Fruit fly (Drosophila melanogaster) whole organism, embryonic: Measurements from ENCODE around the gene CG32712.

ENCODE experiments used
- Adf1 ChIP-seq: fragments of 200-800 bp; sonication (Bioruptor generic); IDR thresholded peaks from 2 replicates; pipeline ENCODE4 v1.3.6; 2022; ENCODE audit warnings: missing biosample characterization, missing genetic modification characterization
- Antp ChIP-seq: fragments of 200-800 bp; sonication (Bioruptor generic); optimal IDR thresholded peaks from 3 replicates; lab custom pipeline; 2016; ENCODE audit warnings: missing biosample characterization, missing genetic modification characterization
- Atf6 ChIP-seq: fragments of 200-800 bp; sonication (Bioruptor generic); IDR thresholded peaks from 2 replicates; pipeline ENCODE4 v1.3.6; 2022; ENCODE audit warnings: missing biosample characterization, missing genetic modification characterization
- Bgb ChIP-seq: fragments of 200-800 bp; sonication (Bioruptor generic); IDR thresholded peaks from 2 replicates; pipeline ENCODE4 v1.3.6; 2022; ENCODE audit warnings: missing biosample characterization, missing genetic modification characterization; ENCODE audit not compliant: partially characterized antibody
- Blimp-1 ChIP-seq: fragments of 200-800 bp; sonication (Bioruptor generic); optimal IDR thresholded peaks from 3 replicates; lab custom pipeline; 2018; ENCODE audit warnings: missing biosample characterization, missing genetic modification characterization, mild to moderate bottlenecking, moderate library complexity, missing genetic modification reagents
- CG10959 ChIP-seq: fragments of 200-800 bp; sonication (Bioruptor generic); IDR thresholded peaks from 2 replicates; pipeline ENCODE4 v1.3.6; 2022; ENCODE audit warnings: missing biosample characterization, missing genetic modification characterization
- CG11085 ChIP-seq: fragments of 200-800 bp; sonication (Bioruptor generic); IDR thresholded peaks from 2 replicates; pipeline ENCODE4 v1.3.6; 2022; ENCODE audit warnings: missing biosample characterization, missing genetic modification characterization
- CG12744 ChIP-seq: fragments of 200-800 bp; sonication (Bioruptor generic); optimal IDR thresholded peaks from 2 replicates; lab custom pipeline; 2016; ENCODE audit warnings: missing biosample characterization, missing genetic modification characterization
- CG13424 ChIP-seq: fragments of 200-800 bp; sonication (Bioruptor generic); optimal IDR thresholded peaks from 2 replicates; lab custom pipeline; 2019; ENCODE audit warnings: missing biosample characterization, mild to moderate bottlenecking, missing genetic modification characterization, moderate library complexity
- CG14965 ChIP-seq: fragments of 200-800 bp; sonication (Bioruptor generic); optimal IDR thresholded peaks from 2 replicates; lab custom pipeline; 2016; ENCODE audit warnings: missing biosample characterization, missing genetic modification characterization, borderline replicate concordance
- CG16815 ChIP-seq: fragments of 200-800 bp; sonication (Bioruptor generic); optimal IDR thresholded peaks from 3 replicates; lab custom pipeline; 2017; ENCODE audit warnings: missing biosample characterization, mild to moderate bottlenecking, missing genetic modification characterization
- CG17359 ChIP-seq: fragments of 200-800 bp; sonication (Bioruptor generic); optimal IDR thresholded peaks from 3 replicates; lab custom pipeline; 2018; ENCODE audit warnings: missing biosample characterization, mild to moderate bottlenecking, missing genetic modification characterization, moderate library complexity
- CG18262 ChIP-seq: fragments of 200-800 bp; optimal IDR thresholded peaks from 3 replicates; lab custom pipeline; 2019; ENCODE audit warnings: missing biosample characterization, mild to moderate bottlenecking, missing genetic modification characterization, moderate library complexity
- CG18476 ChIP-seq: fragments of 200-800 bp; sonication (Bioruptor generic); optimal IDR thresholded peaks from 2 replicates; lab custom pipeline; 2016; ENCODE audit warnings: missing biosample characterization, mild to moderate bottlenecking, missing genetic modification characterization
- CG2875 ChIP-seq: fragments of 200-800 bp; sonication (Bioruptor generic); optimal IDR thresholded peaks from 2 replicates; lab custom pipeline; 2017; ENCODE audit warnings: missing biosample characterization, mild to moderate bottlenecking, missing genetic modification characterization, missing genetic modification reagents
- CG3281 ChIP-seq: fragments of 200-800 bp; sonication (Bioruptor generic); optimal IDR thresholded peaks from 3 replicates; lab custom pipeline; 2017; ENCODE audit warnings: missing biosample characterization, mild to moderate bottlenecking, missing genetic modification characterization
- CG4730 ChIP-seq: fragments of 200-800 bp; sonication (Bioruptor generic); IDR thresholded peaks from 2 replicates; pipeline ENCODE4 v1.3.6; 2022; ENCODE audit warnings: missing biosample characterization, missing genetic modification characterization
- CG7372 ChIP-seq: fragments of 200-800 bp; sonication (Bioruptor generic); IDR thresholded peaks from 2 replicates; pipeline ENCODE4 v1.3.6; 2022; ENCODE audit warnings: missing biosample characterization, missing genetic modification characterization
- CG7786 ChIP-seq: fragments of 200-800 bp; sonication (Bioruptor generic); optimal IDR thresholded peaks from 2 replicates; lab custom pipeline; 2016; ENCODE audit warnings: missing biosample characterization, missing genetic modification characterization
- CG7839 ChIP-seq: fragments of 200-800 bp; sonication (Bioruptor generic); optimal IDR thresholded peaks from 3 replicates; lab custom pipeline; 2018; ENCODE audit warnings: missing biosample characterization, mild to moderate bottlenecking, missing genetic modification characterization, moderate library complexity
- CG7963 ChIP-seq: fragments of 200-800 bp; sonication (Bioruptor generic); IDR thresholded peaks from 3 replicates; pipeline ENCODE4 v1.3.6; 2022; ENCODE audit warnings: missing biosample characterization, missing genetic modification characterization; ENCODE audit not compliant: partially characterized antibody
- CG8290 ChIP-seq, 3 experiments: fragments of 200-800 bp; sonication (Bioruptor generic); optimal IDR thresholded peaks; 2 replicates each; lab custom pipeline; 2016 to 2019; ENCODE audit warnings: missing biosample characterization in 3 of 3, missing genetic modification characterization in 3 of 3, mild to moderate bottlenecking in 2 of 3, moderate library complexity in 1 of 3
- CG8478 ChIP-seq: fragments of >200 bp; optimal IDR thresholded peaks from 2 replicates; lab custom pipeline; 2018
- CG9876 ChIP-seq: fragments of 200-800 bp; sonication (Bioruptor generic); optimal IDR thresholded peaks from 2 replicates; lab custom pipeline; 2016; ENCODE audit warnings: missing biosample characterization, missing genetic modification characterization
- Dll ChIP-seq: fragments of 200-800 bp; sonication (Bioruptor generic); IDR thresholded peaks from 4 replicates; pipeline ENCODE4 v1.3.6; 2022; ENCODE audit warnings: missing biosample characterization, missing genetic modification characterization; ENCODE audit not compliant: partially characterized antibody
- Eip74EF ChIP-seq, 2 experiments: fragments of 200-800 bp in 1 of 2; fragments of >200 bp in 1 of 2; sonication (Bioruptor generic) in 1 of 2; optimal IDR thresholded peaks; 2 replicates each; lab custom pipeline; 2017 to 2019; ENCODE audit warnings: missing biosample characterization in 2 of 2, missing genetic modification characterization in 2 of 2, mild to moderate bottlenecking in 1 of 2, moderate library complexity in 1 of 2
- HLHmδ ChIP-seq: fragments of 200-800 bp; sonication (Bioruptor generic); optimal IDR thresholded peaks from 2 replicates; lab custom pipeline; 2018; ENCODE audit warnings: missing biosample characterization, mild to moderate bottlenecking, missing genetic modification characterization, moderate library complexity
- Lhr ChIP-seq: fragments of 200-800 bp; sonication (Bioruptor generic); optimal IDR thresholded peaks from 3 replicates; lab custom pipeline; 2017; ENCODE audit warnings: mild to moderate bottlenecking, missing biosample characterization, missing genetic modification reagents, missing genetic modification characterization
- Lpt ChIP-seq: fragments of >200 bp; optimal IDR thresholded peaks from 2 replicates; lab custom pipeline; 2018; ENCODE audit warnings: missing biosample characterization, missing genetic modification characterization
- Max ChIP-seq: fragments of 200-800 bp; sonication (Bioruptor generic); optimal IDR thresholded peaks from 2 replicates; lab custom pipeline; 2016; ENCODE audit warnings: missing biosample characterization, mild to moderate bottlenecking, missing genetic modification characterization
- NFAT ChIP-seq: fragments of 200-800 bp; sonication (Bioruptor generic); IDR thresholded peaks from 2 replicates; pipeline ENCODE4 v1.3.6; 2022; ENCODE audit warnings: missing biosample characterization, missing genetic modification characterization
- Sox102F ChIP-seq: fragments of 200-800 bp; sonication (Bioruptor generic); optimal IDR thresholded peaks from 2 replicates; lab custom pipeline; 2018; ENCODE audit warnings: missing biosample characterization, mild to moderate bottlenecking, missing genetic modification characterization, moderate library complexity
- Trl ChIP-seq, 3 experiments: fragments of >200 bp in 2 of 3; fragments of 200-800 bp in 1 of 3; sonication (Bioruptor generic) in 1 of 3; optimal IDR thresholded peaks; 2 replicates in 1 of 3; 3 replicates in 2 of 3; lab custom pipeline; 2016 to 2017; ENCODE audit warnings: missing biosample characterization in 1 of 3, missing genetic modification characterization in 1 of 3
- Xbp1 ChIP-seq: fragments of 200-800 bp; sonication (Bioruptor generic); optimal IDR thresholded peaks from 3 replicates; lab custom pipeline; 2016; ENCODE audit warnings: missing biosample characterization, mild to moderate bottlenecking, missing genetic modification characterization
- caup ChIP-seq: fragments of 200-800 bp; sonication (Bioruptor generic); optimal IDR thresholded peaks from 3 replicates; lab custom pipeline; 2017; ENCODE audit warnings: missing biosample characterization, mild to moderate bottlenecking, missing genetic modification characterization, moderate library complexity; ENCODE audit not compliant: severe bottlenecking
- crc ChIP-seq: fragments of 200-800 bp; sonication (Bioruptor generic); optimal IDR thresholded peaks from 2 replicates; lab custom pipeline; 2016; ENCODE audit warnings: missing biosample characterization, missing genetic modification characterization
- ftz-f1 ChIP-seq: fragments of 200-800 bp; sonication (Bioruptor generic); optimal IDR thresholded peaks from 2 replicates; lab custom pipeline; 2016; ENCODE audit warnings: missing biosample characterization, missing genetic modification characterization
- gfzf ChIP-seq: fragments of 200-800 bp; sonication (Bioruptor generic); optimal IDR thresholded peaks from 2 replicates; lab custom pipeline; 2016; ENCODE audit warnings: missing biosample characterization, mild to moderate bottlenecking, missing genetic modification characterization, moderate library complexity
- jumu ChIP-seq: fragments of 200-800 bp; sonication (Bioruptor generic); optimal IDR thresholded peaks from 3 replicates; lab custom pipeline; 2016; ENCODE audit warnings: missing biosample characterization, missing genetic modification characterization
- phol ChIP-seq: fragments of 200-800 bp; sonication (Bioruptor generic); optimal IDR thresholded peaks from 3 replicates; lab custom pipeline; 2018; ENCODE audit warnings: missing biosample characterization, mild to moderate bottlenecking, missing genetic modification characterization, moderate library complexity
- pros ChIP-seq: fragments of 200-800 bp; sonication (Bioruptor generic); optimal IDR thresholded peaks from 3 replicates; lab custom pipeline; 2019; ENCODE audit warnings: missing biosample characterization, mild to moderate bottlenecking, missing genetic modification characterization, moderate library complexity
- pum ChIP-seq: fragments of 200-800 bp; sonication (Bioruptor generic); optimal IDR thresholded peaks from 2 replicates; lab custom pipeline; 2016; ENCODE audit warnings: missing biosample characterization, missing genetic modification characterization
- run ChIP-seq: fragments of 200-800 bp; sonication (Bioruptor generic); optimal IDR thresholded peaks from 3 replicates; lab custom pipeline; 2018; ENCODE audit warnings: missing biosample characterization, mild to moderate bottlenecking, missing genetic modification characterization
- sens ChIP-seq: fragments of 200-800 bp; sonication (Bioruptor generic); peaks from one replicate; lab custom pipeline; 2016; ENCODE audit warnings: missing biosample characterization, missing genetic modification characterization
- sisA ChIP-seq: fragments of 200-800 bp; sonication (Bioruptor generic); IDR thresholded peaks from 2 replicates; pipeline ENCODE4 v1.3.6; 2022; ENCODE audit warnings: missing biosample characterization, missing genetic modification characterization
- slou ChIP-seq: fragments of 200-800 bp; sonication (Bioruptor generic); optimal IDR thresholded peaks from 3 replicates; lab custom pipeline; 2016; ENCODE audit warnings: missing biosample characterization, missing genetic modification characterization
- sug ChIP-seq: fragments of 200-800 bp; optimal IDR thresholded peaks from 2 replicates; lab custom pipeline; 2019; ENCODE audit warnings: missing biosample characterization, mild to moderate bottlenecking, missing genetic modification characterization, moderate library complexity
- tin ChIP-seq: fragments of 200-800 bp; sonication (Bioruptor generic); optimal IDR thresholded peaks from 3 replicates; lab custom pipeline; 2016; ENCODE audit warnings: missing biosample characterization, missing genetic modification characterization
- wdn ChIP-seq: fragments of 200-800 bp; sonication (Bioruptor generic); IDR thresholded peaks from 2 replicates; pipeline ENCODE4 v1.3.6; 2022; ENCODE audit warnings: missing biosample characterization, missing genetic modification characterization
- wor ChIP-seq: fragments of 200-800 bp; sonication (Bioruptor generic); IDR thresholded peaks from 2 replicates; pipeline ENCODE4 v1.3.6; 2022; ENCODE audit warnings: missing biosample characterization, missing genetic modification characterization

The CG32712 gene

dm6 chrX:8419534-8419933 is 14.1 kb downstream of the CG32712 start (continued):
- TF ChIP-seq Adf1 (GFP tag; lab: Robert Waterston, UW) (no peak), Antp (GFP tag; lab: Kevin White, UChicago) (no peak), NFAT (GFP tag; lab: Robert Waterston, UW) (no peak), CG12744 (GFP tag; lab: Kevin White, UChicago) (no peak), Sox102F (no peak), CG7372 (GFP tag; lab: Robert Waterston, UW) (no peak), Max (no peak), sisA (GFP tag; lab: Robert Waterston, UW) (no peak), CG14965 (no peak), gfzf (peak; percentile 28), Blimp-1 (GFP tag; lab: Kevin White, UChicago) (peak; percentile 45), CG10959 (GFP tag; lab: Robert Waterston, UW) (no peak), CG18476 (GFP tag; lab: Kevin White, UChicago) (no peak), Bgb (GFP tag; lab: Robert Waterston, UW) (no peak), wor (GFP tag; lab: Robert Waterston, UW) (no peak), CG7963 (GFP tag; lab: Robert Waterston, UW) (no peak), Lhr (no peak), CG8478 (no peak), sug (tag; lab: Kevin White, UChicago) (no peak), CG18262 (tag; lab: Kevin White, UChicago) (no peak), Xbp1 (GFP tag; lab: Kevin White, UChicago) (no peak), pum (GFP tag; lab: Kevin White, UChicago) (no peak), run (tag; lab: Kevin White, UChicago) (no peak), Lpt (GFP tag; lab: Kevin White, UChicago) (no peak), Dll (GFP tag; lab: Robert Waterston, UW) (no peak), HLHmδ (GFP tag; lab: Kevin White, UChicago) (peak; percentile 72), CG11085 (GFP tag; lab: Robert Waterston, UW) (no peak), CG7786 (GFP tag; lab: Kevin White, UChicago) (no peak)

DNA sequence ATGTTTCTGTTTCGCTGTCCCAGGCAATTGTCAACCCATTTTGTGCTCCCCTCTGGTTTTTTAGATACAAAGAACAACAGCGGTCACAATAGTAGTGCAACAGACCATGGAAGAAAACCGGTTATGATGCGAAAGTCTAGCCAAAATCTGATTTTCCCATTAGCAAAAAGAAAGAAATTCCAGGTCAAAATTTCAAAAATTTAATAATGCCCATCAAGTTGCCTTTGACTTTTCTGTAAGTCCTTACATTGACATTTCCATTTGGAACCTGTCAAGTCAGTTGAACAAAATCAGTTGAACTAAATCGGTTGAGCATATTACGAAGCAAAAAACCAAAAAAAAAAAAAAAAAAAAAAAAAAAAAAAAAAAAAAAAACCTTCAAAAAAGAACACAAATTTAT is 16.7 kb downstream of the CG32712 start:
- TF ChIP-seq ftz-f1 (GFP tag; lab: Kevin White, UChicago) (no peak), CG16815 (no peak), crc (GFP tag; lab: Kevin White, UChicago) (peak; percentile 36), wdn (GFP tag; lab: Robert Waterston, UW) (no peak), CG3281 (peak; percentile 8), CG8290 (GFP tag; optimal IDR thresholded peaks at IDR 0.05; lab: Kevin White, UChicago) (peak; percentile 10), CG8290 (tag; optimal IDR thresholded peaks at IDR 0.05; lab: Kevin White, UChicago) (no peak), tin (GFP tag; lab: Kevin White, UChicago) (peak; percentile 23), slou (GFP tag; lab: Kevin White, UChicago) (no peak), phol (tag; lab: Kevin White, UChicago) (peak; percentile 23), jumu (GFP tag; lab: Kevin White, UChicago) (peak; percentile 29), Antp (GFP tag; lab: Kevin White, UChicago) (peak; percentile 47), caup (GFP tag; lab: Kevin White, UChicago) (no peak), CG7839 (tag; lab: Kevin White, UChicago) (peak; percentile 52), Adf1 (GFP tag; lab: Robert Waterston, UW) (no peak), CG4730 (GFP tag; lab: Robert Waterston, UW) (no peak), sens (GFP tag; lab: Kevin White, UChicago) (peak; percentile 94), Atf6 (GFP tag; lab: Robert Waterston, UW) (no peak), Trl (optimal IDR thresholded peaks at IDR 0.05; lab: Kevin White, UChicago) (no peak), Trl (GFP tag; optimal IDR thresholded peaks at IDR 0.05; lab: Kevin White, UChicago) (peak; percentile 46), pum (GFP tag; lab: Kevin White, UChicago) (peak; percentile 27), CG2875 (GFP tag; lab: Kevin White, UChicago) (no peak), pros (GFP tag; lab: Kevin White, UChicago) (no peak), CG18262 (tag; lab: Kevin White, UChicago) (peak; percentile 6), CG9876 (GFP tag; lab: Kevin White, UChicago) (no peak), CG13424 (tag; lab: Kevin White, UChicago) (no peak), CG17359 (peak; percentile 38), Eip74EF (GFP tag; optimal IDR thresholded peaks at IDR 0.05; lab: Kevin White, UChicago) (no peak)
